Worm (Caenorhabditis elegans): Measurements from ENCODE around the gene F25H9.2.

DNA sequence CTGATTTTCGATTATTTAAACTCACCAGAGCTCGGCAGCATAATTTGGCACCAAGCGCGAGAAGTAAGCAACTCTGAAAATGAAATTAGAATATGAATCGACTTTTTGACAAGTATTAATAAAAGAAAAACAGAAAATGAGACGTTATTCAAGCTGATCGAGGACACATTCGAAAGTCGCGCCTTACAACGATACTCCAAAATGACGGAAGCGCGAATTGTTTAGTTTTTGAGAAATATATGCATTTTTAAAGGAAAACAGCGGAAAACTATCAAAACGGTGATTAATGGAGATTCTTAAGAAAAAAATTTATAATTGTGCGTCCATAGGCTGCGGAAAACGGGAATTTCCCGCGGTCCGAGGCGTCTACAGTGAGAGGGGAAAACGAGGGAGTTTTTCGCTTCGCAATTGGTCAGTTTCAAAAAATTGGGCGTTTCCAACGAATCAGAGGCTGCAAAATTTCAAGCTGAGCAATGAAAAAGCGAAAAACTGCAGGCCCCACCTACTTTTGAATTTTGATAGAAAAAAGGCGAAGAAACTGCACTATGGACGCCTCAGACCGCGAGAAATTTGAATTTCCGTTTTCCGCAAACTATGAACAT lies 20.3 kb upstream of the F25H9.2 start, which contains the start of gene mes-4:
- TF ChIP-seq tab-1 (GFP tag; IDR thresholded peaks at IDR 0.05) (no peak), cog-1 (tag; optimal IDR thresholded peaks at IDR 0.05) (no peak), ztf-23 (GFP tag; IDR thresholded peaks at IDR 0.05) (no peak), ref-1 (GFP tag; conservative IDR thresholded peaks at IDR 0.05) (no peak), flt-1 (GFP tag; IDR thresholded peaks at IDR 0.05) (no peak), klf-2 (GFP tag; conservative IDR thresholded peaks at IDR 0.05) (no peak), med-1 (GFP tag; optimal IDR thresholded peaks at IDR 0.05; ENCODE audit: insufficient read depth) (no peak)
